Worm (Caenorhabditis elegans) whole organism, L4/young adult: ENCODE results near the gene mcm-6.

Experiments used
- W03F9.2 ChIP-seq: fragments of 150-350 bp; optimal IDR thresholded peaks from 2 replicates; lab custom pipeline; 2014; ENCODE audit warnings: missing biosample characterization, missing genetic modification characterization
- him-1 ChIP-seq: sonication (generic microtip); optimal IDR thresholded peaks from 2 replicates; lab custom pipeline; 2016; ENCODE audit warnings: missing genotype, missing genetic modification reagents, missing genetic modification characterization, missing compliant biosample characterization

DNA sequence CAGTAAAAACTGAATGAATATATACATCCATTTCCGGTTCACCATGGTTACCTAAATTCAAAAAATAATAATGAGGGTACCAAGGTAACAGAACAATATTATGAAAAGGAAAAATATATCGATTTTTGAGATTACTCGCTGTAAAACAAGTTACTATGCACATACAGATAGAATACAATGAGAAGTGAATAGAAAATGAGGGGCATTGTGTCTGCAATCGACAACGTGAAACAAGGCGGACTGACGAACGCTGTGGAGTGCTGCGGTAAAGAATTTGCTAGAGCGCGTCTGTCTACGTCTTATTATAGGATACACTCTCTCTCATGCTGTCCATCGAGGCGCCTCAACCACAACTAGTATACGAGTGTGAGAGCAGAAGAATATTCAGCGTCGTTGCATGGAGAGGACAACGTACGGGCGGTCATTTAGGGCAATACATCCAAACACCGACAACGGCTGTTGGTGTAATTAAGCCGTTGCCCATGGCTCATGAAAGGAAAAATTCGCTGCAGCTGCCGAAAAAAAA is 23.0 kb downstream of the mcm-6 start, which contains the start of gene cnx-1:
- TF ChIP-seq him-1 (tag; lab: Kevin White, UChicago) = no peak
- no peak for TF ChIP-seq W03F9.2 (tag; lab: Kevin White, UChicago)
